In genomic region chr3L:10332123-10332626, dm6 we compare ENCODE assay signal across 5 fruit fly cellular contexts.
A peak's percentile ranks its signal among the peaks of the same experiment; 100 is the strongest.
TF ChIP-seq lines count a peak whose summit lies in the region.

No protein-coding gene starts in this region.

- no peak for TF ChIP-seq CTCF in whole organism, embryonic (GFP tag; optimal IDR thresholded peaks at IDR 0.05; lab: Kevin White, UChicago)

TF ChIP-seq in whole organism, adult, 20 proteins besides CTCF, POLR2A, EP300 and RAD21 (continues in another document):
- TF ChIP-seq CG5204 (GFP tag; optimal IDR thresholded peaks at IDR 0.05; lab: Kevin White, UChicago) (no peak), cic (GFP tag; optimal IDR thresholded peaks at IDR 0.05; lab: Kevin White, UChicago) (peak; percentile 89), toe (GFP tag; optimal IDR thresholded peaks at IDR 0.05; lab: Kevin White, UChicago) (peak; percentile 71), CG7045 (GFP tag; optimal IDR thresholded peaks at IDR 0.05; lab: Kevin White, UChicago) (peak; percentile 51), tj (GFP tag; optimal IDR thresholded peaks at IDR 0.05; lab: Kevin White, UChicago) (peak; percentile 80), Clk (GFP tag; optimal IDR thresholded peaks at IDR 0.05; lab: Kevin White, UChicago) (peak; percentile 93), CG14711 (tag; optimal IDR thresholded peaks at IDR 0.05; lab: Kevin White, UChicago) (no peak), ovo (GFP tag; optimal IDR thresholded peaks at IDR 0.05; lab: Kevin White, UChicago) (peak; percentile 43), pad (GFP tag; optimal IDR thresholded peaks at IDR 0.05; lab: Kevin White, UChicago) (peak; percentile 52), Mnt (GFP tag; optimal IDR thresholded peaks at IDR 0.05; lab: Kevin White, UChicago) (peak; percentile 40), CG11617 (GFP tag; optimal IDR thresholded peaks at IDR 0.05; lab: Kevin White, UChicago) (peak; percentile 48), CG1620 (GFP tag; optimal IDR thresholded peaks at IDR 0.05; lab: Kevin White, UChicago) (no peak), CG12768 (GFP tag; optimal IDR thresholded peaks at IDR 0.05; lab: Kevin White, UChicago) (peak; percentile 63), bab1 (GFP tag; optimal IDR thresholded peaks at IDR 0.05; lab: Kevin White, UChicago) (peak; percentile 89), CG7101 (tag; optimal IDR thresholded peaks at IDR 0.05; lab: Kevin White, UChicago) (peak; percentile 16), CG33017 (tag; optimal IDR thresholded peaks at IDR 0.05; lab: Kevin White, UChicago) (peak; percentile 34), kay (GFP tag; lab: Kevin White, UChicago; ENCODE audit: borderline replicate concordance) (peak; percentile 99), Hr96 (GFP tag; optimal IDR thresholded peaks at IDR 0.05; lab: Kevin White, UChicago) (no peak)

TF ChIP-seq in whole organism, embryonic, 481 proteins besides CTCF, POLR2A, EP300 and RAD21:
- TF ChIP-seq Pdp1 (GFP tag; optimal IDR thresholded peaks at IDR 0.05; lab: Kevin White, UChicago) (no peak), hb (GFP tag; IDR thresholded peaks at IDR 0.05; lab: Robert Waterston, UW; ENCODE audit: partially characterized antibody) (no peak), chinmo (GFP tag; IDR thresholded peaks at IDR 0.05; lab: Robert Waterston, UW; ENCODE audit: partially characterized antibody) (0 out of 4 replicates have a peak, but pooled peaks have one; percentile 21), chm (GFP tag; IDR thresholded peaks at IDR 0.05; lab: Robert Waterston, UW) (no peak), CG11247 (GFP tag; IDR thresholded peaks at IDR 0.05; lab: Robert Waterston, UW) (no peak), Ets65A (GFP tag; lab: Kevin White, UChicago) (peak; percentile 1), bsh (GFP tag; optimal IDR thresholded peaks at IDR 0.05; lab: Kevin White, UChicago) (peak in 1 of 2 experiments; percentile 12), Drgx (GFP tag; IDR thresholded peaks at IDR 0.05; lab: Robert Waterston, UW) (peak; percentile 81), lbe (GFP tag; optimal IDR thresholded peaks at IDR 0.05; lab: Kevin White, UChicago) (peak; percentile 63), nom (GFP tag; optimal IDR thresholded peaks at IDR 0.05; lab: Kevin White, UChicago) (peak; percentile 73), lab (GFP tag; optimal IDR thresholded peaks at IDR 0.05; lab: Kevin White, UChicago) (no peak)
TF ChIP-seq in whole organism, embryonic: peak in this region for 6.

TF ChIP-seq in whole organism, prepupa, 60 proteins besides CTCF, POLR2A, EP300 and RAD21 (continues in another document):
- TF ChIP-seq vri (GFP tag; optimal IDR thresholded peaks at IDR 0.05; lab: Kevin White, UChicago) (peak; percentile 2), CG6792 (GFP tag; optimal IDR thresholded peaks at IDR 0.05; lab: Kevin White, UChicago) (peak; percentile 7), CG34406 (GFP tag; optimal IDR thresholded peaks at IDR 0.05; lab: Kevin White, UChicago) (no peak), topi (GFP tag; optimal IDR thresholded peaks at IDR 0.05; lab: Kevin White, UChicago) (peak; percentile 38), CG6808 (GFP tag; optimal IDR thresholded peaks at IDR 0.05; lab: Kevin White, UChicago) (peak; percentile 30), CG8119 (GFP tag; IDR thresholded peaks at IDR 0.05; lab: Robert Waterston, UW) (peak; percentile 77; the same call in 2 of the 3 replicates), CG15336 (GFP tag; IDR thresholded peaks at IDR 0.05; lab: Robert Waterston, UW) (peak; percentile 76; the same call in 1 of the 2 replicates), Sox102F (GFP tag; optimal IDR thresholded peaks at IDR 0.05; lab: Kevin White, UChicago) (peak; percentile 43), CG6854 (GFP tag; optimal IDR thresholded peaks at IDR 0.05; lab: Kevin White, UChicago) (peak; percentile 85), Gug (GFP tag; IDR thresholded peaks at IDR 0.05; lab: Robert Waterston, UW) (peak; percentile 27; the same call in 1 of the 2 replicates), Lpt (GFP tag; optimal IDR thresholded peaks at IDR 0.05; lab: Kevin White, UChicago) (no peak), Hr39 (GFP tag; optimal IDR thresholded peaks at IDR 0.05; lab: Kevin White, UChicago) (no peak), svp (GFP tag; lab: Kevin White, UChicago) (peak; percentile 97), ss (GFP tag; optimal IDR thresholded peaks at IDR 0.05; lab: Kevin White, UChicago) (peak; percentile 74 to 86), CG6276 (GFP tag; optimal IDR thresholded peaks at IDR 0.05; lab: Kevin White, UChicago) (peak; percentile 55), dsx (GFP tag; optimal IDR thresholded peaks at IDR 0.05; lab: Kevin White, UChicago; ENCODE audit: poor library complexity, severe bottlenecking) (peak; percentile 74), acj6 (GFP tag; optimal IDR thresholded peaks at IDR 0.05; lab: Kevin White, UChicago) (no peak), esn (GFP tag; optimal IDR thresholded peaks at IDR 0.05; lab: Kevin White, UChicago) (peak; percentile 8), OdsH (GFP tag; optimal IDR thresholded peaks at IDR 0.05; lab: Kevin White, UChicago) (no peak), CG6163 (GFP tag; IDR thresholded peaks at IDR 0.05; lab: Robert Waterston, UW) (peak; percentile 84), CG8319 (GFP tag; optimal IDR thresholded peaks at IDR 0.05; lab: Kevin White, UChicago) (no peak)

TF ChIP-seq in whole organism, pupa, 21 proteins besides CTCF, POLR2A, EP300 and RAD21:
- TF ChIP-seq CG4496 (GFP tag; IDR thresholded peaks at IDR 0.05; lab: Robert Waterston, UW) (peak; percentile 74), Pif1A (GFP tag; optimal IDR thresholded peaks at IDR 0.05; lab: Kevin White, UChicago) (peak; percentile 27), rn (GFP tag; IDR thresholded peaks at IDR 0.05; lab: Robert Waterston, UW) (0 out of 2 replicates have a peak, but pooled peaks have one; percentile 3), Snoo (tag; optimal IDR thresholded peaks at IDR 0.05; lab: Kevin White, UChicago) (peak; percentile 30), EcR (GFP tag; optimal IDR thresholded peaks at IDR 0.05; lab: Kevin White, UChicago) (peak; percentile 83), CG32121 (GFP tag; IDR thresholded peaks at IDR 0.05; lab: Robert Waterston, UW) (peak; percentile 97), gl (tag; optimal IDR thresholded peaks at IDR 0.05; lab: Kevin White, UChicago) (peak; percentile 47), CG13204 (GFP tag; optimal IDR thresholded peaks at IDR 0.05; lab: Kevin White, UChicago) (peak; percentile 65), CG12605 (GFP tag; IDR thresholded peaks at IDR 0.05; lab: Robert Waterston, UW) (peak; percentile 63; the same call in 1 of the 2 replicates), CG8159 (tag; optimal IDR thresholded peaks at IDR 0.05; lab: Kevin White, UChicago) (no peak), CG34367 (tag; optimal IDR thresholded peaks at IDR 0.05; lab: Kevin White, UChicago) (no peak), CG14655 (GFP tag; optimal IDR thresholded peaks at IDR 0.05; lab: Kevin White, UChicago) (no peak), Pif1B (GFP tag; optimal IDR thresholded peaks at IDR 0.05; lab: Kevin White, UChicago) (peak; percentile 83), CG17806 (tag; optimal IDR thresholded peaks at IDR 0.05; lab: Kevin White, UChicago) (no peak), Ets98B (GFP tag; IDR thresholded peaks at IDR 0.05; lab: Robert Waterston, UW) (peak; percentile 96), fd96Ca (GFP tag; IDR thresholded peaks at IDR 0.05; lab: Robert Waterston, UW) (peak; percentile 97)

TF ChIP-seq in whole organism, wandering third instar larva, 38 proteins besides CTCF, POLR2A, EP300 and RAD21:
- peak; percentile 0 for TF ChIP-seq Dif (GFP tag; optimal IDR thresholded peaks at IDR 0.05; lab: Kevin White, UChicago; ENCODE audit: partially characterized antibody)
- peak; percentile 35 for TF ChIP-seq CrebA (GFP tag; optimal IDR thresholded peaks at IDR 0.05; lab: Kevin White, UChicago; ENCODE audit: borderline replicate concordance)
- no peak for TF ChIP-seq sv (GFP tag; optimal IDR thresholded peaks at IDR 0.05; lab: Kevin White, UChicago)
- TF ChIP-seq ey (GFP tag; optimal IDR thresholded peaks at IDR 0.05; lab: Kevin White, UChicago): no peak
- no peak for TF ChIP-seq N (GFP tag; optimal IDR thresholded peaks at IDR 0.05; lab: Kevin White, UChicago)
- TF ChIP-seq br (GFP tag; optimal IDR thresholded peaks at IDR 0.05; lab: Kevin White, UChicago): no peak
- no peak for TF ChIP-seq HLH106 (tag; optimal IDR thresholded peaks at IDR 0.05; lab: Kevin White, UChicago)
- no peak for TF ChIP-seq pan (optimal IDR thresholded peaks at IDR 0.05; lab: Kevin White, UChicago)
- peak; percentile 1 for TF ChIP-seq Sp1 (GFP tag; optimal IDR thresholded peaks at IDR 0.05; lab: Kevin White, UChicago)
- no peak for TF ChIP-seq Dfd (GFP tag; optimal IDR thresholded peaks at IDR 0.05; lab: Kevin White, UChicago)
- peak; percentile 52 for TF ChIP-seq brk (GFP tag; optimal IDR thresholded peaks at IDR 0.05; lab: Kevin White, UChicago)
- TF ChIP-seq Vsx2 (GFP tag; optimal IDR thresholded peaks at IDR 0.05; lab: Kevin White, UChicago; ENCODE audit: partially characterized antibody): no peak
- peak; percentile 19 for TF ChIP-seq sage (GFP tag; optimal IDR thresholded peaks at IDR 0.05; lab: Kevin White, UChicago)
- TF ChIP-seq Hr83 (GFP tag; optimal IDR thresholded peaks at IDR 0.05; lab: Kevin White, UChicago; ENCODE audit: poor library complexity, severe bottlenecking): peak; percentile 80
- no peak for TF ChIP-seq Mio (GFP tag; optimal IDR thresholded peaks at IDR 0.05; lab: Kevin White, UChicago)
- TF ChIP-seq dl (GFP tag; optimal IDR thresholded peaks at IDR 0.05; lab: Kevin White, UChicago; ENCODE audit: insufficient read depth in 1 of 2, partially characterized antibody in 2 of 2): peak in 1 of 2 experiments; percentile 18
- no peak for TF ChIP-seq OdsH (GFP tag; optimal IDR thresholded peaks at IDR 0.05; lab: Kevin White, UChicago)
- TF ChIP-seq Rel (GFP tag; optimal IDR thresholded peaks at IDR 0.05; lab: Kevin White, UChicago): peak; percentile 81
- peak; percentile 12 for TF ChIP-seq Rel (tag; optimal IDR thresholded peaks at IDR 0.05; lab: Kevin White, UChicago)
- TF ChIP-seq Hnf4 (GFP tag; optimal IDR thresholded peaks at IDR 0.05; lab: Kevin White, UChicago): peak; percentile 7
- no peak for TF ChIP-seq tai (GFP tag; optimal IDR thresholded peaks at IDR 0.05; lab: Kevin White, UChicago)
- TF ChIP-seq psq (GFP tag; optimal IDR thresholded peaks at IDR 0.05; lab: Kevin White, UChicago): no peak
- no peak for TF ChIP-seq GATAd (GFP tag; optimal IDR thresholded peaks at IDR 0.05; lab: Kevin White, UChicago)
- TF ChIP-seq Myc (optimal IDR thresholded peaks at IDR 0.05; lab: Kevin White, UChicago): no peak
